Worm (Caenorhabditis elegans) whole organism, L2 larva: ENCODE results near the gene vha-2.

Source experiments
- R02D3.7 ChIP-seq: fragments of 150-350 bp; optimal IDR thresholded peaks from 2 replicates; lab custom pipeline; 2014; ENCODE audit warnings: missing biosample characterization, missing genetic modification characterization
- Y55F3AM.14 ChIP-seq: fragments of 200-800 bp; sonication (Bioruptor generic); optimal IDR thresholded peaks from 2 replicates; lab custom pipeline; 2018; ENCODE audit warnings: mild to moderate bottlenecking, missing genetic modification characterization, missing compliant biosample characterization
- ZK546.5 ChIP-seq: sonication (generic microtip); optimal IDR thresholded peaks from 2 replicates; lab custom pipeline; 2017; ENCODE audit warnings: missing biosample characterization, missing genetic modification characterization
- ama-1 ChIP-seq: fragments of 150-350 bp; optimal IDR thresholded peaks from 2 replicates; lab custom pipeline; 2018; ENCODE audit warnings: inconsistent platforms
- blmp-1 ChIP-seq: sonication (generic microtip); optimal IDR thresholded peaks from 2 replicates; lab custom pipeline; 2017; ENCODE audit warnings: missing genetic modification characterization, mild to moderate bottlenecking, missing compliant biosample characterization, antibody characterized with exemption, moderate library complexity; ENCODE audit not compliant: insufficient read depth
- crh-2 ChIP-seq: sonication (generic microtip); optimal IDR thresholded peaks from 2 replicates; lab custom pipeline; 2017; ENCODE audit warnings: missing biosample characterization, missing genetic modification characterization
- dmd-4 ChIP-seq: sonication (generic microtip); optimal IDR thresholded peaks from 2 replicates; lab custom pipeline; 2017; ENCODE audit warnings: missing biosample characterization, missing genetic modification characterization
- elt-1 ChIP-seq: fragments of 150-350 bp; optimal IDR thresholded peaks from 2 replicates; lab custom pipeline; 2014; ENCODE audit warnings: missing biosample characterization, missing genetic modification characterization
- fos-1 ChIP-seq: fragments of 150-350 bp; optimal IDR thresholded peaks from 2 replicates; lab custom pipeline; 2014; ENCODE audit warnings: missing biosample characterization, missing genetic modification characterization
- gmeb-1 ChIP-seq: fragments of 150-350 bp; optimal IDR thresholded peaks from 2 replicates; lab custom pipeline; 2014; ENCODE audit warnings: missing biosample characterization, missing genetic modification characterization
- lin-11 ChIP-seq: fragments of 150-350 bp; sonication (generic microtip); optimal IDR thresholded peaks from 2 replicates; lab custom pipeline; 2014; ENCODE audit warnings: missing biosample characterization, missing genetic modification characterization, inconsistent platforms, mixed read lengths
- lin-13 ChIP-seq: fragments of 150-350 bp; optimal IDR thresholded peaks from 2 replicates; lab custom pipeline; 2014; ENCODE audit warnings: missing biosample characterization, missing genetic modification reagents, missing genetic modification characterization
- lin-39 ChIP-seq: fragments of 150-350 bp; optimal IDR thresholded peaks from 2 replicates; lab custom pipeline; 2014; ENCODE audit warnings: missing biosample characterization, missing genetic modification reagents, missing genetic modification characterization
- lsy-2 ChIP-seq, 2 experiments: fragments of 150-350 bp in 1 of 2; sonication (generic microtip) in 1 of 2; optimal IDR thresholded peaks; 2 replicates each; lab custom pipeline; 2014 to 2017; ENCODE audit warnings: missing biosample characterization in 2 of 2, missing genetic modification characterization in 2 of 2
- mbf-1 ChIP-seq: sonication (generic microtip); optimal IDR thresholded peaks from 2 replicates; lab custom pipeline; 2017; ENCODE audit warnings: missing biosample characterization, missing genetic modification characterization
- nhr-10 ChIP-seq: sonication (generic microtip); optimal IDR thresholded peaks from 2 replicates; lab custom pipeline; 2017; ENCODE audit warnings: missing biosample characterization, missing genetic modification characterization
- nhr-11 ChIP-seq: fragments of 150-350 bp; optimal IDR thresholded peaks from 2 replicates; lab custom pipeline; 2014; ENCODE audit warnings: missing biosample characterization, missing genetic modification characterization
- nhr-129 ChIP-seq: fragments of 150-350 bp; optimal IDR thresholded peaks from 2 replicates; lab custom pipeline; 2014; ENCODE audit warnings: missing biosample characterization, missing genetic modification characterization
- nhr-21 ChIP-seq: fragments of 150-350 bp; optimal IDR thresholded peaks from 2 replicates; lab custom pipeline; 2014; ENCODE audit warnings: missing biosample characterization, missing genetic modification characterization
- nhr-23 ChIP-seq: fragments of 150-350 bp; optimal IDR thresholded peaks from 2 replicates; lab custom pipeline; 2014; ENCODE audit warnings: missing biosample characterization, missing genetic modification reagents, missing genetic modification characterization
- nhr-237 ChIP-seq: fragments of 150-350 bp; optimal IDR thresholded peaks from 2 replicates; lab custom pipeline; 2014; ENCODE audit warnings: missing biosample characterization, missing genetic modification characterization
- nhr-25 ChIP-seq: fragments of 150-350 bp; sonication (generic microtip); optimal IDR thresholded peaks from 3 replicates; lab custom pipeline; 2014; ENCODE audit warnings: missing biosample characterization, missing genetic modification characterization
- nhr-6 ChIP-seq: fragments of 150-350 bp; optimal IDR thresholded peaks from 2 replicates; lab custom pipeline; 2014; ENCODE audit warnings: missing biosample characterization, missing genetic modification characterization
- nhr-77 ChIP-seq: fragments of 150-350 bp; optimal IDR thresholded peaks from 2 replicates; lab custom pipeline; 2014; ENCODE audit warnings: missing biosample characterization, missing genetic modification characterization
- peb-1 ChIP-seq: fragments of 150-350 bp; optimal IDR thresholded peaks from 2 replicates; lab custom pipeline; 2014; ENCODE audit warnings: missing biosample characterization, missing genetic modification characterization
- sem-4 ChIP-seq: fragments of 150-350 bp; optimal IDR thresholded peaks from 2 replicates; lab custom pipeline; 2014; ENCODE audit warnings: missing biosample characterization, missing genetic modification reagents, missing genetic modification characterization
- skn-1 ChIP-seq: sonication (generic microtip); optimal IDR thresholded peaks from 2 replicates; lab custom pipeline; 2017; ENCODE audit warnings: missing biosample characterization, missing genetic modification characterization
- sma-3 ChIP-seq: sonication (generic microtip); optimal IDR thresholded peaks from 2 replicates; lab custom pipeline; 2016; ENCODE audit warnings: missing genetic modification reagents, missing genetic modification characterization, missing compliant biosample characterization
- sma-9 ChIP-seq, 2 experiments: fragments of 150-350 bp in 1 of 2; sonication (generic microtip) in 1 of 2; optimal IDR thresholded peaks; 2 replicates each; lab custom pipeline; 2014 to 2016; ENCODE audit warnings: missing genetic modification characterization in 2 of 2, mild to moderate bottlenecking in 1 of 2, missing biosample characterization in 1 of 2, missing compliant biosample characterization in 1 of 2, missing genetic modification reagents in 1 of 2, moderate library complexity in 1 of 2
- zag-1 ChIP-seq: fragments of 150-350 bp; optimal IDR thresholded peaks from 2 replicates; lab custom pipeline; 2014; ENCODE audit warnings: missing biosample characterization, missing genetic modification characterization
- ztf-1 ChIP-seq: fragments of 200-800 bp; sonication (Bioruptor generic); conservative IDR thresholded peaks from 2 replicates; pipeline ENCODE4 v1.3.6; 2022; ENCODE audit warnings: missing genetic modification characterization, missing compliant biosample characterization
- ztf-4 ChIP-seq: fragments of 150-350 bp; optimal IDR thresholded peaks from 2 replicates; lab custom pipeline; 2014; ENCODE audit warnings: missing biosample characterization, missing genetic modification characterization

vha-2 gene

ce11 chrIII:9782011-9782436 is at the start of gene vha-2:
Gene vha-2 (plus strand): TSS chrIII:9782164.
- TF ChIP-seq nhr-129 (tag; lab: Kevin White, UChicago), result peak; percentile 1
- no peak for TF ChIP-seq nhr-25 (tag; lab: Kevin White, UChicago)
- peak; percentile 22 for TF ChIP-seq lin-11 (tag; lab: Kevin White, UChicago)
- TF ChIP-seq sma-3 (GFP tag; lab: Kevin White, UChicago), result peak; percentile 15
- peak; percentile 29 for TF ChIP-seq fos-1 (tag; lab: Kevin White, UChicago)

- TF ChIP-seq elt-1 (tag; lab: Kevin White, UChicago), result no peak
- peak; percentile 19 for TF ChIP-seq nhr-129 (tag; lab: Kevin White, UChicago)
- no peak for TF ChIP-seq Y55F3AM.14 (GFP tag; lab: Kevin White, UChicago)
Measured at ce11 chrIII:9733333-9733732, 48.6 kb upstream of the vha-2 start.

ce11 chrIII:9734030-9734429 is 47.9 kb upstream of the vha-2 start:
- no peak for TF ChIP-seq zag-1 (tag; lab: Kevin White, UChicago)
- TF ChIP-seq nhr-10, result no peak
- TF ChIP-seq lsy-2 (tag; optimal IDR thresholded peaks at IDR 0.05; lab: Kevin White, UChicago), result no peak
- no peak for TF ChIP-seq sem-4 (tag; lab: Kevin White, UChicago)
- TF ChIP-seq nhr-21 (tag; lab: Kevin White, UChicago), result no peak
- TF ChIP-seq lin-13 (GFP tag; lab: Kevin White, UChicago), result no peak
- no peak for TF ChIP-seq ztf-1 (GFP tag; lab: Robert Waterston, UW)
- no peak for TF ChIP-seq dmd-4 (tag; lab: Kevin White, UChicago)
- TF ChIP-seq nhr-237 (tag; lab: Kevin White, UChicago), result no peak
- TF ChIP-seq gmeb-1, result no peak
- no peak for TF ChIP-seq nhr-77
- TF ChIP-seq crh-2 (tag; lab: Kevin White, UChicago), result no peak
- no peak for TF ChIP-seq ama-1 (lab: Kevin White, UChicago)
- no peak for TF ChIP-seq nhr-23 (tag; lab: Kevin White, UChicago)
- TF ChIP-seq nhr-25 (tag; lab: Kevin White, UChicago), result no peak
- TF ChIP-seq nhr-6 (tag; lab: Kevin White, UChicago), result no peak
- no peak for TF ChIP-seq skn-1 (tag; lab: Kevin White, UChicago)
- TF ChIP-seq mbf-1 (tag; lab: Kevin White, UChicago), result no peak
- TF ChIP-seq lin-39 (tag; lab: Kevin White, UChicago), result no peak
- no peak for TF ChIP-seq ztf-4

DNA sequence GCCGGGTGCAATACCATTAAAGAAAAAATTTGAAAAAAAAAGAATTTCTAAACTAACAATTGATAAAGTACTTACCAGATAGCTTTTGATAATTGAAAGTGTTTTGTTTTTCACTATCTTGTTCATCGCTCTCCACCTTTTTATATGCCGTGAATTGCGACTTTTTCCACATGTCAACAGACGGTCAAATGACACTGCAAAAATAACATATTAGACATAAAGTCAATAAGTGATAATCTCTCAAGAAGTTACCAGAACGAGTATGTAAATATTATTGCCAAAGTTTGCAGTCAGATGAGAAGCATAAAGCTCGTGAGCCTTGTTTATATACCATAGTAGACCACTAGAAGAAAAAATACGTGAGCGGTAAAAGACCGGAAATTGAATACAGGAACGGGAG is 46.1 kb upstream of the vha-2 start, which contains the start of gene dao-6:
Gene dao-6 (minus strand): TSS at position 345 of the 400 bp plus-strand sequence.
- TF ChIP-seq nhr-11 (tag; lab: Kevin White, UChicago) (no peak), nhr-129 (tag; lab: Kevin White, UChicago) (peak; percentile 42)

DNA sequence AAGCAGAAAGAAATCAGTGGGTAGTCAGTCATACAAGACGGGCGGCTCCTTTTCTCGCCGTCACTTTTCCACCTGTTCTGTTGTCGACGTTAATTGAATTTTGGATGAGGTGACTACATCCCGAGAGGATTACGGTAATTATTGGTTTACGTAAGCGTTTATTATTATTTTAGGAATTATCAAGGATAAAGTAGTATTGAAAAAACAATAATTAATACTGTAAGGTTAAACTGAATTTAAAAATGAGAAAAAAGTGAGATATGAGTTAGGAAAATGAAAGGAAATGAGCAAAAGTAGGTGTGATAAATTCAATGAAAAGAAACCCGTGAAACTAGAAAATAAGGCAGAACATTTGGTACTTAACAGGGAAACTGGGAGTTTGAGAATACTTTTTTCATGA is 43.0 kb upstream of the vha-2 start, which contains the start of gene hlh-4:
Gene hlh-4 (minus strand): TSS at position 101 of the 400 bp plus-strand sequence.
- no peak for TF ChIP-seq nhr-25 (tag; lab: Kevin White, UChicago)
- TF ChIP-seq crh-2 (tag; lab: Kevin White, UChicago), result no peak
- no peak for TF ChIP-seq lin-11 (tag; lab: Kevin White, UChicago)
- no peak for TF ChIP-seq zag-1 (tag; lab: Kevin White, UChicago)
- no peak for TF ChIP-seq lin-13 (GFP tag; lab: Kevin White, UChicago)
- no peak for TF ChIP-seq mbf-1 (tag; lab: Kevin White, UChicago)
- TF ChIP-seq R02D3.7 (tag; lab: Kevin White, UChicago), result no peak
- TF ChIP-seq sma-9 (GFP tag; optimal IDR thresholded peaks at IDR 0.05; lab: Kevin White, UChicago), result no peak
- TF ChIP-seq sma-9 (tag; optimal IDR thresholded peaks at IDR 0.05; lab: Kevin White, UChicago), result no peak
- no peak for TF ChIP-seq ZK546.5 (tag; lab: Kevin White, UChicago)
- no peak for TF ChIP-seq peb-1 (tag; lab: Kevin White, UChicago)
- TF ChIP-seq fos-1 (tag; lab: Kevin White, UChicago), result no peak

ce11 chrIII:9740663-9741062 is 41.3 kb upstream of the vha-2 start:
- TF ChIP-seq blmp-1 (tag; lab: Kevin White, UChicago) (no peak), ztf-1 (GFP tag; lab: Robert Waterston, UW) (no peak), lsy-2 (tag; optimal IDR thresholded peaks at IDR 0.05; lab: Kevin White, UChicago) (peak in 1 of 2 experiments; percentile 28), sma-3 (GFP tag; lab: Kevin White, UChicago) (no peak), gmeb-1 (no peak)
